Fruit fly (Drosophila melanogaster): ENCODE results near the gene CG12535.

CG12535 gene

dm6 chrX:3382075-3382474 lies 66.7 kb downstream of the CG12535 start:
- TF ChIP-seq chm (GFP tag; IDR thresholded peaks at IDR 0.05) (no peak), stwl (tag; optimal IDR thresholded peaks at IDR 0.05) (no peak), CG17385 (GFP tag; optimal IDR thresholded peaks at IDR 0.05) (peak; percentile 26), CG34224 (GFP tag; IDR thresholded peaks at IDR 0.05; ENCODE audit: partially characterized antibody) (peak; percentile 23; the same call in 1 of the 3 replicates), Elba2 (GFP tag; optimal IDR thresholded peaks at IDR 0.05) (no peak), CG1647 (GFP tag; optimal IDR thresholded peaks at IDR 0.05) (no peak), Trl (optimal IDR thresholded peaks at IDR 0.05) (peak; percentile 25 to 58), Trl (GFP tag; optimal IDR thresholded peaks at IDR 0.05) (no peak), dati (GFP tag; IDR thresholded peaks at IDR 0.05) (no peak), CTCF (GFP tag; optimal IDR thresholded peaks at IDR 0.05) (no peak), dan (GFP tag; IDR thresholded peaks at IDR 0.05) (no peak), Hmr (GFP tag; optimal IDR thresholded peaks at IDR 0.05) (no peak), CG11504 (tag; optimal IDR thresholded peaks at IDR 0.05) (peak; percentile 37), chinmo (GFP tag; IDR thresholded peaks at IDR 0.05; ENCODE audit: partially characterized antibody) (peak; percentile 76; the same call in 1 of the 4 replicates), otp (GFP tag; IDR thresholded peaks at IDR 0.05) (no peak), stc (GFP tag; IDR thresholded peaks at IDR 0.05) (0 out of 2 replicates have a peak, but pooled peaks have one; percentile 2), zen2 (GFP tag; IDR thresholded peaks at IDR 0.05; ENCODE audit: partially characterized antibody) (no peak), Max (GFP tag; optimal IDR thresholded peaks at IDR 0.05) (no peak), Doc3 (GFP tag; IDR thresholded peaks at IDR 0.05; ENCODE audit: partially characterized antibody) (no peak), Fer3 (tag; optimal IDR thresholded peaks at IDR 0.05) (no peak), CG15011 (GFP tag; optimal IDR thresholded peaks at IDR 0.05) (no peak), CG8388 (GFP tag; optimal IDR thresholded peaks at IDR 0.05) (no peak), crol (GFP tag; IDR thresholded peaks at IDR 0.05) (peak; percentile 24; the same call in 1 of the 2 replicates), run (tag; optimal IDR thresholded peaks at IDR 0.05) (no peak), CG17359 (tag; optimal IDR thresholded peaks at IDR 0.05) (no peak), tgo (GFP tag; IDR thresholded peaks at IDR 0.05) (0 out of 3 replicates have a peak, but pooled peaks have one; percentile 0), sna (GFP tag; IDR thresholded peaks at IDR 0.05; ENCODE audit: partially characterized antibody) (no peak), CG8281 (tag; optimal IDR thresholded peaks at IDR 0.05) (no peak)

dm6 chrX:3381667-3382066 lies 67.1 kb downstream of the CG12535 start:
- TF ChIP-seq Drgx (GFP tag; IDR thresholded peaks at IDR 0.05) (peak; percentile 98), Ssrp (tag; optimal IDR thresholded peaks at IDR 0.05) (peak; percentile 66), CG13624 (GFP tag; optimal IDR thresholded peaks at IDR 0.05) (peak; percentile 78), CG5180 (GFP tag; optimal IDR thresholded peaks at IDR 0.05) (no peak), H15 (GFP tag; IDR thresholded peaks at IDR 0.05) (no peak; the same call in 1 of the 3 replicates), Oli (tag; optimal IDR thresholded peaks at IDR 0.05) (peak; percentile 83), CG4328 (GFP tag; optimal IDR thresholded peaks at IDR 0.05) (no peak), CG12299 (tag; optimal IDR thresholded peaks at IDR 0.05) (no peak), B-H1 (GFP tag; IDR thresholded peaks at IDR 0.05) (peak; percentile 70), CG17359 (tag; optimal IDR thresholded peaks at IDR 0.05) (peak; percentile 76), CG14965 (GFP tag; optimal IDR thresholded peaks at IDR 0.05; ENCODE audit: borderline replicate concordance) (no peak), crc (GFP tag; optimal IDR thresholded peaks at IDR 0.05) (peak; percentile 65), CG1602 (GFP tag; optimal IDR thresholded peaks at IDR 0.05) (peak; percentile 67), CG16813 (GFP tag; IDR thresholded peaks at IDR 0.05; ENCODE audit: partially characterized antibody) (no peak), jigr1 (GFP tag; IDR thresholded peaks at IDR 0.05) (no peak; the same call in 2 of the 3 replicates), ab (GFP tag; optimal IDR thresholded peaks at IDR 0.05) (peak; percentile 27), grau (tag; optimal IDR thresholded peaks at IDR 0.05) (peak; percentile 75), sug (tag; optimal IDR thresholded peaks at IDR 0.05) (no peak), CG8924 (tag; optimal IDR thresholded peaks at IDR 0.05) (peak; percentile 72), br (optimal IDR thresholded peaks at IDR 0.05) (no peak), Sry-β (GFP tag; optimal IDR thresholded peaks at IDR 0.05) (no peak), zfh2 (GFP tag; optimal IDR thresholded peaks at IDR 0.05) (peak; percentile 60), CG6689 (GFP tag; IDR thresholded peaks at IDR 0.05) (no peak; the same call in 1 of the 2 replicates), CG18262 (tag; optimal IDR thresholded peaks at IDR 0.05) (peak; percentile 72), CTCF (GFP tag; optimal IDR thresholded peaks at IDR 0.05) (no peak), CG30431 (GFP tag; optimal IDR thresholded peaks at IDR 0.05) (peak; percentile 41)
